Worm (Caenorhabditis elegans): ENCODE results near the gene rps-1.

rps-1 gene

ce11 chrIII:4488892-4489409 lies 13.2 kb downstream of the rps-1 start, which contains the start of gene cpg-1:
cpg-1 (plus strand) TSS chrIII:4489359.
- no peak for TF ChIP-seq him-1 (tag; optimal IDR thresholded peaks at IDR 0.05)
- TF ChIP-seq dao-5 (tag; optimal IDR thresholded peaks at IDR 0.05), result no peak
- TF ChIP-seq W03F9.2 (tag; optimal IDR thresholded peaks at IDR 0.05), result peak; percentile 30

ce11 chrIII:4491164-4492144 lies 15.7 kb downstream of the rps-1 start:
- TF ChIP-seq him-1 (tag; optimal IDR thresholded peaks at IDR 0.05) (peak; percentile 25), dao-5 (tag; optimal IDR thresholded peaks at IDR 0.05) (no peak)

- TF ChIP-seq him-1 (tag; optimal IDR thresholded peaks at IDR 0.05), result no peak
- no peak for TF ChIP-seq dao-5 (tag; optimal IDR thresholded peaks at IDR 0.05)
- no peak for TF ChIP-seq W03F9.2 (tag; optimal IDR thresholded peaks at IDR 0.05)
Observed at ce11 chrIII:4493008-4493777, 17.5 kb downstream of the rps-1 start.

ce11 chrIII:4494541-4495010 lies 18.9 kb downstream of the rps-1 start:
- TF ChIP-seq W03F9.2 (tag; optimal IDR thresholded peaks at IDR 0.05) (no peak), him-1 (tag; optimal IDR thresholded peaks at IDR 0.05) (no peak), dao-5 (tag; optimal IDR thresholded peaks at IDR 0.05) (no peak)

ce11 chrIII:4495250-4495649 lies 19.5 kb downstream of the rps-1 start:
- TF ChIP-seq dao-5 (tag; optimal IDR thresholded peaks at IDR 0.05), result no peak
- no peak for TF ChIP-seq him-1 (tag; optimal IDR thresholded peaks at IDR 0.05)
- TF ChIP-seq W03F9.2 (tag; optimal IDR thresholded peaks at IDR 0.05), result no peak

- TF ChIP-seq W03F9.2 (tag; optimal IDR thresholded peaks at IDR 0.05), result no peak
- no peak for TF ChIP-seq dao-5 (tag; optimal IDR thresholded peaks at IDR 0.05)
Observed at ce11 chrIII:4495685-4496084, 20.0 kb downstream of the rps-1 start.

ce11 chrIII:4496085-4496484 lies 20.4 kb downstream of the rps-1 start:
- no peak for TF ChIP-seq him-1 (tag; optimal IDR thresholded peaks at IDR 0.05)
- no peak for TF ChIP-seq W03F9.2 (tag; optimal IDR thresholded peaks at IDR 0.05)

ce11 chrIII:4498938-4499337 lies 23.2 kb downstream of the rps-1 start, which contains the start of the genes C07G2.5 and atf-7:
C07G2.5 (minus strand) TSS chrIII:4499038.
atf-7 (minus strand) TSS chrIII:4499045.
- TF ChIP-seq him-1 (tag; optimal IDR thresholded peaks at IDR 0.05) (no peak), dao-5 (tag; optimal IDR thresholded peaks at IDR 0.05) (no peak), W03F9.2 (tag; optimal IDR thresholded peaks at IDR 0.05) (no peak)

ce11 chrIII:4502559-4503240 lies 27.0 kb downstream of the rps-1 start:
- no peak for TF ChIP-seq dao-5 (tag; optimal IDR thresholded peaks at IDR 0.05)
- TF ChIP-seq W03F9.2 (tag; optimal IDR thresholded peaks at IDR 0.05), result no peak
- no peak for TF ChIP-seq him-1 (tag; optimal IDR thresholded peaks at IDR 0.05)

- peak; percentile 34 for TF ChIP-seq W03F9.2 (tag; optimal IDR thresholded peaks at IDR 0.05)
- peak; percentile 54 for TF ChIP-seq him-1 (tag; optimal IDR thresholded peaks at IDR 0.05)
- no peak for TF ChIP-seq dao-5 (tag; optimal IDR thresholded peaks at IDR 0.05)
Observed at ce11 chrIII:4504358-4504757, 28.6 kb downstream of the rps-1 start.

- TF ChIP-seq him-1 (tag; optimal IDR thresholded peaks at IDR 0.05) (no peak), W03F9.2 (tag; optimal IDR thresholded peaks at IDR 0.05) (no peak), dao-5 (tag; optimal IDR thresholded peaks at IDR 0.05) (no peak)
Observed at ce11 chrIII:4504934-4505484, 29.3 kb downstream of the rps-1 start.

ce11 chrIII:4505726-4506125 lies 30.0 kb downstream of the rps-1 start:
- TF ChIP-seq him-1 (tag; optimal IDR thresholded peaks at IDR 0.05) (no peak), dao-5 (tag; optimal IDR thresholded peaks at IDR 0.05) (no peak), W03F9.2 (tag; optimal IDR thresholded peaks at IDR 0.05) (no peak)

ce11 chrIII:4506140-4506539 lies 30.4 kb downstream of the rps-1 start:
- TF ChIP-seq W03F9.2 (tag; optimal IDR thresholded peaks at IDR 0.05) (no peak), dao-5 (tag; optimal IDR thresholded peaks at IDR 0.05) (no peak), him-1 (tag; optimal IDR thresholded peaks at IDR 0.05) (no peak)
